Worm (Caenorhabditis elegans) whole organism, L1 larva: ENCODE results near the gene spe-44.

Experiments
- mdl-1 ChIP-seq, 2 experiments: fragments of 150-350 bp; optimal IDR thresholded peaks; 2 replicates each; lab custom pipeline; 2014 to 2017; ENCODE audit warnings: missing biosample characterization in 2 of 2, missing genetic modification characterization in 2 of 2, inconsistent platforms in 1 of 2
- nhr-11 ChIP-seq: fragments of 150-350 bp; optimal IDR thresholded peaks from 2 replicates; lab custom pipeline; 2014; ENCODE audit warnings: missing biosample characterization, missing genetic modification characterization
- nhr-20 ChIP-seq: sonication (generic microtip); optimal IDR thresholded peaks from 2 replicates; lab custom pipeline; 2016; ENCODE audit warnings: mild to moderate bottlenecking, missing genetic modification characterization, missing compliant biosample characterization
- nhr-237 ChIP-seq: fragments of 150-350 bp; optimal IDR thresholded peaks from 2 replicates; lab custom pipeline; 2014; ENCODE audit warnings: missing biosample characterization, missing genetic modification characterization
- nhr-84 ChIP-seq: sonication (generic microtip); optimal IDR thresholded peaks from 2 replicates; lab custom pipeline; 2017; ENCODE audit warnings: missing biosample characterization, missing genetic modification characterization
- pax-3 ChIP-seq: fragments of 200-800 bp; sonication (Bioruptor generic); optimal IDR thresholded peaks from 2 replicates; lab custom pipeline; 2018; ENCODE audit warnings: mild to moderate bottlenecking, missing genetic modification characterization, moderate library complexity, missing compliant biosample characterization
- pqm-1 ChIP-seq: sonication (generic microtip); optimal IDR thresholded peaks from 3 replicates; lab custom pipeline; 2017; ENCODE audit warnings: missing biosample characterization, missing genetic modification characterization
- unc-130 ChIP-seq: fragments of 150-350 bp; optimal IDR thresholded peaks from 2 replicates; lab custom pipeline; 2017; ENCODE audit warnings: missing biosample characterization, missing genetic modification characterization, inconsistent platforms

ce11 chrIV:12443936-12444335 lies 10.1 kb downstream of the spe-44 start, which contains the start of gene C25G4.2:
- TF ChIP-seq nhr-20 (tag; lab: Kevin White, UChicago) (no peak), nhr-11 (tag; lab: Kevin White, UChicago) (no peak), pax-3 (no peak), nhr-84 (no peak), unc-130 (tag; lab: Kevin White, UChicago) (no peak), mdl-1 (tag; optimal IDR thresholded peaks at IDR 0.05; lab: Kevin White, UChicago) (no peak), pqm-1 (tag; lab: Kevin White, UChicago) (no peak), nhr-237 (tag; lab: Kevin White, UChicago) (no peak)
